Fruit fly (Drosophila melanogaster) whole organism, embryonic: ENCODE data around the gene GstT4.
A peak's percentile ranks its signal among the peaks of the same experiment; 100 is the strongest.

Experiments
- Blimp-1 ChIP-seq: fragments of 200-800 bp; sonication (Bioruptor generic); optimal IDR thresholded peaks from 3 replicates; lab custom pipeline; 2018; ENCODE audit warnings: missing biosample characterization, missing genetic modification characterization, mild to moderate bottlenecking, moderate library complexity, missing genetic modification reagents
- CG10274 ChIP-seq: fragments of 200-800 bp; sonication (Bioruptor generic); optimal IDR thresholded peaks from 3 replicates; lab custom pipeline; 2017; ENCODE audit warnings: missing biosample characterization, mild to moderate bottlenecking, missing genetic modification characterization
- CG10431 ChIP-seq: fragments of 200-800 bp; sonication (Bioruptor generic); optimal IDR thresholded peaks from 3 replicates; lab custom pipeline; 2018; ENCODE audit warnings: missing biosample characterization, mild to moderate bottlenecking, missing genetic modification characterization
- CG10565 ChIP-seq: fragments of 200-800 bp; sonication (Bioruptor generic); optimal IDR thresholded peaks from 3 replicates; lab custom pipeline; 2016; ENCODE audit warnings: missing biosample characterization, mild to moderate bottlenecking, missing genetic modification characterization
- CG12104 ChIP-seq: fragments of 200-800 bp; sonication (Bioruptor generic); optimal IDR thresholded peaks from 3 replicates; lab custom pipeline; 2016; ENCODE audit warnings: missing biosample characterization, missing genetic modification characterization
- CG12236 ChIP-seq: fragments of 200-800 bp; sonication (Bioruptor generic); optimal IDR thresholded peaks from 2 replicates; lab custom pipeline; 2016; ENCODE audit warnings: missing biosample characterization, missing genetic modification characterization
- CG15269 ChIP-seq: fragments of 200-800 bp; sonication (Bioruptor generic); optimal IDR thresholded peaks from 2 replicates; lab custom pipeline; 2018; ENCODE audit warnings: missing biosample characterization, mild to moderate bottlenecking, missing genetic modification characterization, moderate library complexity
- CG1602 ChIP-seq: fragments of 200-800 bp; sonication (Bioruptor generic); optimal IDR thresholded peaks from 3 replicates; lab custom pipeline; 2016; ENCODE audit warnings: missing biosample characterization, missing genetic modification characterization
- CG16815 ChIP-seq: fragments of 200-800 bp; sonication (Bioruptor generic); optimal IDR thresholded peaks from 3 replicates; lab custom pipeline; 2017; ENCODE audit warnings: missing biosample characterization, mild to moderate bottlenecking, missing genetic modification characterization
- CG18476 ChIP-seq: fragments of 200-800 bp; sonication (Bioruptor generic); optimal IDR thresholded peaks from 2 replicates; lab custom pipeline; 2016; ENCODE audit warnings: missing biosample characterization, mild to moderate bottlenecking, missing genetic modification characterization
- CG33213 ChIP-seq: fragments of 200-800 bp; sonication (Bioruptor generic); optimal IDR thresholded peaks from 3 replicates; lab custom pipeline; 2016; ENCODE audit warnings: missing biosample characterization, missing genetic modification characterization
- CG4424 ChIP-seq: fragments of 200-800 bp; sonication (Bioruptor generic); optimal IDR thresholded peaks from 3 replicates; lab custom pipeline; 2016; ENCODE audit warnings: missing biosample characterization, missing genetic modification characterization
- CG4707 ChIP-seq: fragments of 200-800 bp; sonication (Bioruptor generic); optimal IDR thresholded peaks from 2 replicates; lab custom pipeline; 2018; ENCODE audit warnings: missing biosample characterization, mild to moderate bottlenecking, missing genetic modification characterization, moderate library complexity
- CG6654 ChIP-seq: fragments of 200-800 bp; sonication (Bioruptor generic); optimal IDR thresholded peaks from 2 replicates; lab custom pipeline; 2017; ENCODE audit warnings: missing biosample characterization, mild to moderate bottlenecking, missing genetic modification characterization
- CG7556 ChIP-seq: fragments of 200-800 bp; sonication (Bioruptor generic); optimal IDR thresholded peaks from 2 replicates; lab custom pipeline; 2017; ENCODE audit warnings: missing biosample characterization, mild to moderate bottlenecking, missing genetic modification characterization
- CG8290 ChIP-seq, 3 experiments: fragments of 200-800 bp; sonication (Bioruptor generic); optimal IDR thresholded peaks; 2 replicates each; lab custom pipeline; 2016 to 2019; ENCODE audit warnings: missing biosample characterization in 3 of 3, missing genetic modification characterization in 3 of 3, mild to moderate bottlenecking in 2 of 3, moderate library complexity in 1 of 3
- Dp ChIP-seq: fragments of 200-800 bp; sonication (Bioruptor generic); optimal IDR thresholded peaks from 2 replicates; lab custom pipeline; 2018; ENCODE audit warnings: missing biosample characterization, mild to moderate bottlenecking, missing genetic modification characterization, moderate library complexity
- Ets65A ChIP-seq: fragments of 200-800 bp; sonication (Bioruptor generic); peaks from one replicate; lab custom pipeline; 2016; ENCODE audit warnings: missing biosample characterization, missing genetic modification characterization
- HLH3B ChIP-seq: fragments of 200-800 bp; sonication (Bioruptor generic); IDR thresholded peaks from 2 replicates; pipeline ENCODE4 v1.3.6; 2022; ENCODE audit warnings: missing biosample characterization, missing genetic modification characterization
- HLH4C ChIP-seq: fragments of 200-800 bp; sonication (Bioruptor generic); IDR thresholded peaks from 3 replicates; pipeline ENCODE4 v1.3.6; 2022; ENCODE audit warnings: missing biosample characterization, missing genetic modification characterization; ENCODE audit not compliant: partially characterized antibody
- Hr51 ChIP-seq, 2 experiments: fragments of 200-800 bp; sonication (Bioruptor generic); optimal IDR thresholded peaks; 2 replicates in 1 of 2; 3 replicates in 1 of 2; lab custom pipeline; 2016 to 2018; ENCODE audit warnings: missing biosample characterization in 2 of 2, missing genetic modification characterization in 2 of 2, mild to moderate bottlenecking in 1 of 2, moderate library complexity in 1 of 2
- Lhr ChIP-seq: fragments of 200-800 bp; sonication (Bioruptor generic); optimal IDR thresholded peaks from 3 replicates; lab custom pipeline; 2017; ENCODE audit warnings: mild to moderate bottlenecking, missing biosample characterization, missing genetic modification reagents, missing genetic modification characterization
- Max ChIP-seq: fragments of 200-800 bp; sonication (Bioruptor generic); optimal IDR thresholded peaks from 2 replicates; lab custom pipeline; 2016; ENCODE audit warnings: missing biosample characterization, mild to moderate bottlenecking, missing genetic modification characterization
- NFAT ChIP-seq: fragments of 200-800 bp; sonication (Bioruptor generic); IDR thresholded peaks from 2 replicates; pipeline ENCODE4 v1.3.6; 2022; ENCODE audit warnings: missing biosample characterization, missing genetic modification characterization
- PHDP ChIP-seq: fragments of 200-800 bp; sonication (Bioruptor generic); optimal IDR thresholded peaks from 3 replicates; lab custom pipeline; 2018; ENCODE audit warnings: missing biosample characterization, mild to moderate bottlenecking, missing genetic modification characterization, moderate library complexity
- Rfx ChIP-seq: fragments of 200-800 bp; sonication (Bioruptor generic); IDR thresholded peaks from 2 replicates; pipeline ENCODE4 v1.3.6; 2022; ENCODE audit warnings: missing biosample characterization, missing genetic modification characterization
- Scr ChIP-seq: fragments of 200-800 bp; sonication (Bioruptor generic); IDR thresholded peaks from 2 replicates; pipeline ENCODE4 v1.3.6; 2022; ENCODE audit warnings: missing biosample characterization, missing genetic modification characterization; ENCODE audit not compliant: partially characterized antibody
- Stat92E ChIP-seq, 3 experiments: fragments of >200 bp in 2 of 3; fragments of 200-800 bp in 1 of 3; sonication (Bioruptor generic) in 1 of 3; optimal IDR thresholded peaks; 2 replicates each; lab custom pipeline; 2017 to 2019; ENCODE audit warnings: missing biosample characterization in 3 of 3, missing genetic modification characterization in 3 of 3, mild to moderate bottlenecking in 1 of 3, moderate library complexity in 1 of 3
- amos ChIP-seq: fragments of 200-800 bp; sonication (Bioruptor generic); IDR thresholded peaks from 2 replicates; pipeline ENCODE4 v1.3.6; 2022; ENCODE audit warnings: missing biosample characterization, missing genetic modification characterization; ENCODE audit not compliant: partially characterized antibody
- chif ChIP-seq, 2 experiments: fragments of 200-800 bp; sonication (Bioruptor generic); optimal IDR thresholded peaks; 3 replicates each; lab custom pipeline; 2016; ENCODE audit warnings: missing biosample characterization in 2 of 2, missing genetic modification characterization in 2 of 2
- dan ChIP-seq: fragments of 200-800 bp; sonication (Bioruptor generic); IDR thresholded peaks from 2 replicates; pipeline ENCODE4 v1.3.6; 2022; ENCODE audit warnings: missing biosample characterization, missing genetic modification characterization
- dati ChIP-seq: fragments of 200-800 bp; sonication (Bioruptor generic); IDR thresholded peaks from 2 replicates; pipeline ENCODE4 v1.3.6; 2022; ENCODE audit warnings: missing biosample characterization, missing genetic modification characterization
- dmrt11E ChIP-seq: fragments of 200-800 bp; sonication (Bioruptor generic); optimal IDR thresholded peaks from 3 replicates; lab custom pipeline; 2018; ENCODE audit warnings: missing biosample characterization, mild to moderate bottlenecking, missing genetic modification characterization, moderate library complexity
- jing ChIP-seq: fragments of 200-800 bp; sonication (Bioruptor generic); optimal IDR thresholded peaks from 2 replicates; lab custom pipeline; 2018; ENCODE audit warnings: missing biosample characterization, mild to moderate bottlenecking, missing genetic modification characterization
- ken ChIP-seq: fragments of 200-800 bp; sonication (Bioruptor generic); IDR thresholded peaks from 3 replicates; pipeline ENCODE4 v1.3.6; 2022; ENCODE audit warnings: missing biosample characterization, missing genetic modification characterization
- knrl ChIP-seq: fragments of 200-800 bp; sonication (Bioruptor generic); IDR thresholded peaks from 3 replicates; pipeline ENCODE4 v1.3.6; 2022; ENCODE audit warnings: missing biosample characterization, missing genetic modification characterization; ENCODE audit not compliant: partially characterized antibody
- luna ChIP-seq: fragments of 200-800 bp; sonication (Bioruptor generic); optimal IDR thresholded peaks from 2 replicates; lab custom pipeline; 2016; ENCODE audit warnings: missing biosample characterization, missing genetic modification characterization
- mirr ChIP-seq: fragments of 200-800 bp; sonication (Bioruptor generic); optimal IDR thresholded peaks from 3 replicates; lab custom pipeline; 2018; ENCODE audit warnings: missing biosample characterization, mild to moderate bottlenecking, missing genetic modification characterization
- nau ChIP-seq: fragments of 200-800 bp; sonication (Bioruptor generic); optimal IDR thresholded peaks from 3 replicates; lab custom pipeline; 2017; ENCODE audit warnings: missing biosample characterization, mild to moderate bottlenecking, missing genetic modification characterization, missing genetic modification reagents
- p53 ChIP-seq: fragments of 200-800 bp; sonication (Bioruptor generic); optimal IDR thresholded peaks from 2 replicates; lab custom pipeline; 2016; ENCODE audit warnings: missing biosample characterization, missing genetic modification characterization
- pan ChIP-seq, 4 experiments: fragments of >200 bp in 3 of 4; fragments of 200-800 bp in 1 of 4; sonication (Bioruptor generic) in 1 of 4; optimal IDR thresholded peaks in 3 of 4; IDR thresholded peaks in 1 of 4; 2 replicates each; pipeline versions ENCODE4 v1.3.6 to Lab custom; 2017 to 2022; ENCODE audit warnings: missing biosample characterization in 2 of 4, missing genetic modification characterization in 2 of 4, mixed read lengths in 1 of 4
- phol ChIP-seq: fragments of 200-800 bp; sonication (Bioruptor generic); optimal IDR thresholded peaks from 3 replicates; lab custom pipeline; 2018; ENCODE audit warnings: missing biosample characterization, mild to moderate bottlenecking, missing genetic modification characterization, moderate library complexity
- scrt ChIP-seq: fragments of 200-800 bp; sonication (Bioruptor generic); optimal IDR thresholded peaks from 2 replicates; lab custom pipeline; 2018; ENCODE audit warnings: missing biosample characterization, mild to moderate bottlenecking, missing genetic modification characterization, moderate library complexity
- sisA ChIP-seq: fragments of 200-800 bp; sonication (Bioruptor generic); IDR thresholded peaks from 2 replicates; pipeline ENCODE4 v1.3.6; 2022; ENCODE audit warnings: missing biosample characterization, missing genetic modification characterization
- wek ChIP-seq: fragments of 200-800 bp; sonication (Bioruptor generic); optimal IDR thresholded peaks from 3 replicates; lab custom pipeline; 2018; ENCODE audit warnings: missing biosample characterization, mild to moderate bottlenecking, missing genetic modification characterization, moderate library complexity
- yki ChIP-seq: fragments of >200 bp; optimal IDR thresholded peaks from 3 replicates; lab custom pipeline; 2018
- zen ChIP-seq: fragments of 200-800 bp; sonication (Bioruptor generic); optimal IDR thresholded peaks from 3 replicates; lab custom pipeline; 2018; ENCODE audit warnings: missing biosample characterization, mild to moderate bottlenecking, missing genetic modification characterization, moderate library complexity

Gene GstT4

dm6 chrX:13370826-13371703, 33.5 kb upstream of the GstT4 start (continued):
- TF ChIP-seq CG8290 (GFP tag; optimal IDR thresholded peaks at IDR 0.05; lab: Kevin White, UChicago): no peak
- TF ChIP-seq CG8290 (tag; optimal IDR thresholded peaks at IDR 0.05; lab: Kevin White, UChicago): peak in 1 of 2 experiments; percentile 50
- no peak for TF ChIP-seq phol (tag; lab: Kevin White, UChicago)
- TF ChIP-seq dmrt11E (tag; lab: Kevin White, UChicago): no peak
- TF ChIP-seq CG6654 (GFP tag; lab: Kevin White, UChicago): no peak
- no peak for TF ChIP-seq ken
- TF ChIP-seq scrt (GFP tag; lab: Kevin White, UChicago): no peak
- no peak for TF ChIP-seq CG10274 (GFP tag; lab: Kevin White, UChicago)
- TF ChIP-seq CG1602: no peak
- TF ChIP-seq CG15269 (tag; lab: Kevin White, UChicago): no peak
- no peak for TF ChIP-seq luna
- peak; percentile 80 for TF ChIP-seq Dp
- TF ChIP-seq wek (GFP tag; lab: Kevin White, UChicago): no peak
- TF ChIP-seq CG10431 (GFP tag; lab: Kevin White, UChicago): no peak
- TF ChIP-seq Blimp-1: peak; percentile 72
- peak; percentile 8 for TF ChIP-seq mirr
- peak; percentile 60 for TF ChIP-seq Rfx (GFP tag; lab: Robert Waterston, UW)
- TF ChIP-seq Max (GFP tag; lab: Kevin White, UChicago): no peak
- TF ChIP-seq CG16815 (GFP tag; lab: Kevin White, UChicago): no peak
- TF ChIP-seq NFAT (GFP tag; lab: Robert Waterston, UW): no peak
- TF ChIP-seq jing (GFP tag; lab: Kevin White, UChicago): no peak
- TF ChIP-seq Scr: peak; percentile 65
- no peak for TF ChIP-seq CG4707 (GFP tag; lab: Kevin White, UChicago)
- TF ChIP-seq CG12236 (GFP tag; lab: Kevin White, UChicago): no peak
- no peak for TF ChIP-seq p53 (GFP tag; lab: Kevin White, UChicago)
- TF ChIP-seq HLH3B (GFP tag; lab: Robert Waterston, UW): no peak
- TF ChIP-seq CG18476: no peak
- TF ChIP-seq CG33213 (GFP tag; lab: Kevin White, UChicago): no peak
- TF ChIP-seq HLH4C (GFP tag; lab: Robert Waterston, UW): peak; percentile 75
- TF ChIP-seq Lhr: no peak
- TF ChIP-seq PHDP (tag; lab: Kevin White, UChicago): no peak
- TF ChIP-seq CG4424 (GFP tag; lab: Kevin White, UChicago): no peak
- TF ChIP-seq CG7556 (GFP tag; lab: Kevin White, UChicago): no peak
- TF ChIP-seq Hr51 (GFP tag; optimal IDR thresholded peaks at IDR 0.05; lab: Kevin White, UChicago): peak in 1 of 2 experiments; percentile 6
- TF ChIP-seq Ets65A (GFP tag; lab: Kevin White, UChicago): no peak
- no peak for TF ChIP-seq yki (lab: Kevin White, UChicago)
- peak; percentile 66; the same call in 1 of the 2 replicates for TF ChIP-seq amos (GFP tag; lab: Robert Waterston, UW)
- no peak for TF ChIP-seq CG12104 (GFP tag; lab: Kevin White, UChicago)
- TF ChIP-seq knrl (GFP tag; lab: Robert Waterston, UW): peak; percentile 58
- TF ChIP-seq sisA: no peak
- no peak for TF ChIP-seq zen (tag; lab: Kevin White, UChicago)
- no peak for TF ChIP-seq nau
- no peak for TF ChIP-seq dan (GFP tag; lab: Robert Waterston, UW)
- TF ChIP-seq pan (optimal IDR thresholded peaks at IDR 0.05; lab: Kevin White, UChicago): no peak
- no peak for TF ChIP-seq pan (GFP tag; optimal IDR thresholded peaks at IDR 0.05 in 1 of 2, IDR thresholded peaks at IDR 0.05 in 1 of 2)
- no peak for TF ChIP-seq dati
- TF ChIP-seq Stat92E (GFP tag; optimal IDR thresholded peaks at IDR 0.05; lab: Kevin White, UChicago): peak in 1 of 3 experiments; percentile 27
- no peak for TF ChIP-seq chif (GFP tag; optimal IDR thresholded peaks at IDR 0.05; lab: Kevin White, UChicago)
- no peak for TF ChIP-seq CG10565
